Fruit fly (Drosophila melanogaster) whole organism, embryonic: ENCODE measurements around the gene CG5515.
A peak's percentile ranks its signal among the peaks of the same experiment; 100 is the strongest.

Experiments
- CG10462 ChIP-seq: fragments of 200-800 bp; sonication (Bioruptor generic); optimal IDR thresholded peaks from 2 replicates; lab custom pipeline; 2016; ENCODE audit warnings: missing biosample characterization, missing genetic modification characterization
- CG10543 ChIP-seq: fragments of 200-800 bp; sonication (Bioruptor generic); optimal IDR thresholded peaks from 3 replicates; lab custom pipeline; 2017; ENCODE audit warnings: missing biosample characterization, mild to moderate bottlenecking, missing genetic modification characterization, moderate library complexity
- CG11723 ChIP-seq: fragments of 200-800 bp; sonication (Bioruptor generic); optimal IDR thresholded peaks from 2 replicates; lab custom pipeline; 2017; ENCODE audit warnings: missing biosample characterization, mild to moderate bottlenecking, missing genetic modification characterization
- CG1602 ChIP-seq: fragments of 200-800 bp; sonication (Bioruptor generic); optimal IDR thresholded peaks from 3 replicates; lab custom pipeline; 2016; ENCODE audit warnings: missing biosample characterization, missing genetic modification characterization
- CG1647 ChIP-seq: fragments of 200-800 bp; sonication (Bioruptor generic); optimal IDR thresholded peaks from 3 replicates; lab custom pipeline; 2016; ENCODE audit warnings: missing biosample characterization, missing genetic modification characterization
- CG16863 ChIP-seq: fragments of 200-800 bp; sonication (Bioruptor generic); optimal IDR thresholded peaks from 3 replicates; lab custom pipeline; 2016; ENCODE audit warnings: missing biosample characterization, missing genetic modification characterization
- CG17361 ChIP-seq: fragments of 200-800 bp; sonication (Bioruptor generic); IDR thresholded peaks from 3 replicates; pipeline ENCODE4 v1.3.6; 2022; ENCODE audit warnings: missing biosample characterization, missing genetic modification characterization
- CG17568 ChIP-seq: fragments of 200-800 bp; sonication (Bioruptor generic); optimal IDR thresholded peaks from 2 replicates; lab custom pipeline; 2018; ENCODE audit warnings: missing biosample characterization, mild to moderate bottlenecking, missing genetic modification characterization, moderate library complexity
- CG18599 ChIP-seq: fragments of 200-800 bp; sonication (Bioruptor generic); optimal IDR thresholded peaks from 3 replicates; lab custom pipeline; 2017; ENCODE audit warnings: missing biosample characterization, missing genetic modification characterization, mild to moderate bottlenecking, moderate library complexity, missing genetic modification reagents
- CG30403 ChIP-seq: fragments of 200-800 bp; sonication (Bioruptor generic); optimal IDR thresholded peaks from 3 replicates; lab custom pipeline; 2016; ENCODE audit warnings: missing biosample characterization, missing genetic modification characterization
- CG33213 ChIP-seq: fragments of 200-800 bp; sonication (Bioruptor generic); optimal IDR thresholded peaks from 3 replicates; lab custom pipeline; 2016; ENCODE audit warnings: missing biosample characterization, missing genetic modification characterization
- CG33557 ChIP-seq: fragments of 200-800 bp; sonication (Bioruptor generic); optimal IDR thresholded peaks from 2 replicates; lab custom pipeline; 2019; ENCODE audit warnings: missing biosample characterization, mild to moderate bottlenecking, missing genetic modification characterization, moderate library complexity
- CG3407 ChIP-seq: fragments of 200-800 bp; sonication (Bioruptor generic); optimal IDR thresholded peaks from 2 replicates; lab custom pipeline; 2018; ENCODE audit warnings: missing biosample characterization, mild to moderate bottlenecking, missing genetic modification characterization
- CG5180 ChIP-seq: fragments of 200-800 bp; sonication (Bioruptor generic); optimal IDR thresholded peaks from 3 replicates; lab custom pipeline; 2017; ENCODE audit warnings: missing biosample characterization, missing genetic modification characterization, mild to moderate bottlenecking, moderate library complexity, missing genetic modification reagents
- CG6689 ChIP-seq: fragments of 200-800 bp; sonication (Bioruptor generic); IDR thresholded peaks from 2 replicates; pipeline ENCODE4 v1.3.6; 2022; ENCODE audit warnings: missing biosample characterization, missing genetic modification characterization
- CG6854 ChIP-seq: fragments of 200-800 bp; sonication (Bioruptor generic); optimal IDR thresholded peaks from 3 replicates; lab custom pipeline; 2017; ENCODE audit warnings: missing biosample characterization, mild to moderate bottlenecking, missing genetic modification characterization
- CG7928 ChIP-seq: fragments of 200-800 bp; sonication (Bioruptor generic); optimal IDR thresholded peaks from 2 replicates; lab custom pipeline; 2017; ENCODE audit warnings: missing biosample characterization, mild to moderate bottlenecking, missing genetic modification characterization
- CG8281 ChIP-seq: fragments of 200-800 bp; sonication (Bioruptor generic); optimal IDR thresholded peaks from 2 replicates; lab custom pipeline; 2018; ENCODE audit warnings: missing biosample characterization, mild to moderate bottlenecking, missing genetic modification characterization, moderate library complexity
- Camta ChIP-seq: fragments of 200-800 bp; sonication (Bioruptor generic); optimal IDR thresholded peaks from 2 replicates; lab custom pipeline; 2016; ENCODE audit warnings: missing biosample characterization, missing genetic modification characterization
- Chrac-16 ChIP-seq: fragments of 200-800 bp; sonication (Bioruptor generic); optimal IDR thresholded peaks from 3 replicates; lab custom pipeline; 2016; ENCODE audit warnings: missing biosample characterization, missing genetic modification characterization
- Doc3 ChIP-seq: fragments of 200-800 bp; sonication (Bioruptor generic); IDR thresholded peaks from 3 replicates; pipeline ENCODE4 v1.3.6; 2022; ENCODE audit warnings: missing biosample characterization, missing genetic modification characterization; ENCODE audit not compliant: partially characterized antibody
- Dp ChIP-seq: fragments of 200-800 bp; sonication (Bioruptor generic); optimal IDR thresholded peaks from 2 replicates; lab custom pipeline; 2018; ENCODE audit warnings: missing biosample characterization, mild to moderate bottlenecking, missing genetic modification characterization, moderate library complexity
- Gug ChIP-seq: fragments of 200-800 bp; sonication (Bioruptor generic); IDR thresholded peaks from 4 replicates; pipeline ENCODE4 v1.3.6; 2022; ENCODE audit warnings: missing biosample characterization, missing genetic modification characterization
- Jarid2 ChIP-seq: fragments of 200-800 bp; sonication (Bioruptor generic); optimal IDR thresholded peaks from 3 replicates; lab custom pipeline; 2017; ENCODE audit warnings: mild to moderate bottlenecking, missing biosample characterization, missing genetic modification reagents, missing genetic modification characterization
- Kr ChIP-seq: fragments of 200-800 bp; sonication (Bioruptor generic); optimal IDR thresholded peaks from 2 replicates; lab custom pipeline; 2017; ENCODE audit warnings: missing biosample characterization, mild to moderate bottlenecking, missing genetic modification characterization
- Lim3 ChIP-seq: fragments of 200-800 bp; sonication (Bioruptor generic); IDR thresholded peaks from 2 replicates; pipeline ENCODE4 v1.3.6; 2022; ENCODE audit warnings: missing biosample characterization, missing genetic modification characterization
- Mes4 ChIP-seq: fragments of 200-800 bp; sonication (Bioruptor generic); optimal IDR thresholded peaks from 2 replicates; lab custom pipeline; 2016; ENCODE audit warnings: missing biosample characterization, missing genetic modification characterization
- NFAT ChIP-seq: fragments of 200-800 bp; sonication (Bioruptor generic); IDR thresholded peaks from 2 replicates; pipeline ENCODE4 v1.3.6; 2022; ENCODE audit warnings: missing biosample characterization, missing genetic modification characterization
- Neu2 ChIP-seq: fragments of 200-800 bp; sonication (Bioruptor generic); optimal IDR thresholded peaks from 3 replicates; lab custom pipeline; 2016; ENCODE audit warnings: missing biosample characterization, missing genetic modification characterization, borderline replicate concordance
- PHDP ChIP-seq: fragments of 200-800 bp; sonication (Bioruptor generic); optimal IDR thresholded peaks from 3 replicates; lab custom pipeline; 2018; ENCODE audit warnings: missing biosample characterization, mild to moderate bottlenecking, missing genetic modification characterization, moderate library complexity
- Rx ChIP-seq: fragments of 200-800 bp; sonication (Bioruptor generic); IDR thresholded peaks from 2 replicates; pipeline ENCODE4 v1.3.6; 2022; ENCODE audit warnings: missing biosample characterization, missing genetic modification characterization
- ato ChIP-seq: fragments of 200-800 bp; sonication (Bioruptor generic); IDR thresholded peaks from 2 replicates; pipeline ENCODE4 v1.3.6; 2022; ENCODE audit warnings: missing biosample characterization, missing genetic modification characterization; ENCODE audit not compliant: partially characterized antibody
- btn ChIP-seq: fragments of 200-800 bp; sonication (Bioruptor generic); optimal IDR thresholded peaks from 2 replicates; lab custom pipeline; 2016; ENCODE audit warnings: missing biosample characterization, missing genetic modification characterization
- ci ChIP-seq: fragments of 200-800 bp; sonication (Bioruptor generic); IDR thresholded peaks from 3 replicates; pipeline ENCODE4 v1.3.6; 2022; ENCODE audit warnings: missing biosample characterization, missing genetic modification characterization
- fd64A ChIP-seq: fragments of 200-800 bp; sonication (Bioruptor generic); optimal IDR thresholded peaks from 3 replicates; lab custom pipeline; 2018; ENCODE audit warnings: missing biosample characterization, mild to moderate bottlenecking, missing genetic modification characterization
- gem ChIP-seq: fragments of 200-800 bp; sonication (Bioruptor generic); optimal IDR thresholded peaks from 2 replicates; lab custom pipeline; 2019; ENCODE audit warnings: missing biosample characterization, mild to moderate bottlenecking, missing genetic modification characterization, moderate library complexity
- kay ChIP-seq: fragments of 200-800 bp; sonication (Bioruptor generic); optimal IDR thresholded peaks from 2 replicates; lab custom pipeline; 2016; ENCODE audit warnings: missing biosample characterization, missing genetic modification characterization
- lab ChIP-seq: fragments of 200-800 bp; sonication (Bioruptor generic); optimal IDR thresholded peaks from 3 replicates; lab custom pipeline; 2017; ENCODE audit warnings: missing biosample characterization, missing genetic modification characterization, mild to moderate bottlenecking, moderate library complexity, missing genetic modification reagents
- nau ChIP-seq: fragments of 200-800 bp; sonication (Bioruptor generic); optimal IDR thresholded peaks from 3 replicates; lab custom pipeline; 2017; ENCODE audit warnings: missing biosample characterization, mild to moderate bottlenecking, missing genetic modification characterization, missing genetic modification reagents
- odd ChIP-seq: fragments of 200-800 bp; sonication (Bioruptor generic); optimal IDR thresholded peaks from 2 replicates; lab custom pipeline; 2017; ENCODE audit warnings: missing biosample characterization, mild to moderate bottlenecking, missing genetic modification characterization
- onecut ChIP-seq: fragments of 200-800 bp; sonication (Bioruptor generic); IDR thresholded peaks from 2 replicates; pipeline ENCODE4 v1.3.6; 2022; ENCODE audit warnings: missing biosample characterization, missing genetic modification characterization
- p53 ChIP-seq: fragments of 200-800 bp; sonication (Bioruptor generic); optimal IDR thresholded peaks from 2 replicates; lab custom pipeline; 2016; ENCODE audit warnings: missing biosample characterization, missing genetic modification characterization
- pita ChIP-seq: fragments of 200-800 bp; sonication (Bioruptor generic); optimal IDR thresholded peaks from 2 replicates; lab custom pipeline; 2017; ENCODE audit warnings: missing biosample characterization, mild to moderate bottlenecking, missing genetic modification characterization
- sens ChIP-seq: fragments of 200-800 bp; sonication (Bioruptor generic); peaks from one replicate; lab custom pipeline; 2016; ENCODE audit warnings: missing biosample characterization, missing genetic modification characterization
- sim ChIP-seq: fragments of 200-800 bp; sonication (Bioruptor generic); IDR thresholded peaks from 2 replicates; pipeline ENCODE4 v1.3.6; 2022; ENCODE audit warnings: missing biosample characterization, missing genetic modification characterization
- sima ChIP-seq: fragments of 200-800 bp; sonication (Bioruptor generic); optimal IDR thresholded peaks from 2 replicates; lab custom pipeline; 2016; ENCODE audit warnings: missing biosample characterization, missing genetic modification characterization
- sisA ChIP-seq: fragments of 200-800 bp; sonication (Bioruptor generic); IDR thresholded peaks from 2 replicates; pipeline ENCODE4 v1.3.6; 2022; ENCODE audit warnings: missing biosample characterization, missing genetic modification characterization
- tap ChIP-seq: fragments of 200-800 bp; optimal IDR thresholded peaks from 3 replicates; lab custom pipeline; 2019; ENCODE audit warnings: missing biosample characterization, mild to moderate bottlenecking, missing genetic modification characterization, moderate library complexity
- unc-4 ChIP-seq: fragments of 200-800 bp; sonication (Bioruptor generic); IDR thresholded peaks from 2 replicates; pipeline ENCODE4 v1.3.6; 2022; ENCODE audit warnings: missing biosample characterization, missing genetic modification characterization; ENCODE audit not compliant: partially characterized antibody
- z ChIP-seq: fragments of 200-800 bp; sonication (Bioruptor generic); IDR thresholded peaks from 3 replicates; pipeline ENCODE4 v1.3.6; 2022; ENCODE audit warnings: missing biosample characterization, missing genetic modification characterization

Gene CG5515

dm6 chr3R:24141013-24141592 is 47.6 kb downstream of the CG5515 start, which contains the start of gene Kal1 (continued):
- peak; percentile 85 for TF ChIP-seq CG5180 (GFP tag; lab: Kevin White, UChicago)
- no peak for TF ChIP-seq ato
- TF ChIP-seq CG6689 (GFP tag; lab: Robert Waterston, UW), result peak; percentile 91
- TF ChIP-seq Chrac-16 (GFP tag; lab: Kevin White, UChicago), result peak; percentile 69
- peak; percentile 62 for TF ChIP-seq kay
- TF ChIP-seq CG17361 (GFP tag; lab: Robert Waterston, UW), result peak; percentile 90
- TF ChIP-seq Mes4 (GFP tag; lab: Kevin White, UChicago), result no peak
- TF ChIP-seq CG17568 (GFP tag; lab: Kevin White, UChicago), result peak; percentile 89
- peak; percentile 62 for TF ChIP-seq Lim3 (GFP tag; lab: Robert Waterston, UW)
- peak; percentile 90 for TF ChIP-seq sisA
- peak; percentile 96 for TF ChIP-seq gem
- TF ChIP-seq sens (GFP tag; lab: Kevin White, UChicago), result peak; percentile 96
- peak; percentile 95 for TF ChIP-seq sim (GFP tag; lab: Robert Waterston, UW)
- TF ChIP-seq CG10543 (GFP tag; lab: Kevin White, UChicago), result peak; percentile 66
- no peak for TF ChIP-seq Doc3 (GFP tag; lab: Robert Waterston, UW)
- TF ChIP-seq Gug, result peak; percentile 70; the same call in 2 of the 4 replicates
- peak; percentile 96 for TF ChIP-seq PHDP (tag; lab: Kevin White, UChicago)
- peak; percentile 94 for TF ChIP-seq odd (GFP tag; lab: Kevin White, UChicago)
- TF ChIP-seq CG7928 (GFP tag; lab: Kevin White, UChicago), result peak; percentile 18
- peak; percentile 92 for TF ChIP-seq CG18599
- TF ChIP-seq lab, result peak; percentile 96
- peak; percentile 44; the same call in 1 of the 2 replicates for TF ChIP-seq NFAT (GFP tag; lab: Robert Waterston, UW)
- no peak for TF ChIP-seq sima
- peak; percentile 87 for TF ChIP-seq onecut (GFP tag; lab: Robert Waterston, UW)
- TF ChIP-seq CG3407 (GFP tag; lab: Kevin White, UChicago), result peak; percentile 94
- peak; percentile 72 for TF ChIP-seq CG10462 (GFP tag; lab: Kevin White, UChicago)
- no peak for TF ChIP-seq nau (GFP tag; lab: Kevin White, UChicago)
- peak; percentile 96 for TF ChIP-seq tap
- no peak for TF ChIP-seq p53 (GFP tag; lab: Kevin White, UChicago)
- TF ChIP-seq CG33557 (GFP tag; lab: Kevin White, UChicago), result peak; percentile 86
- TF ChIP-seq CG8281 (tag; lab: Kevin White, UChicago), result peak; percentile 70
- peak; percentile 85 for TF ChIP-seq Rx (GFP tag; lab: Robert Waterston, UW)
- peak; percentile 2 for TF ChIP-seq CG33213 (GFP tag; lab: Kevin White, UChicago)
- no peak for TF ChIP-seq pita
- TF ChIP-seq CG6854 (GFP tag; lab: Kevin White, UChicago), result peak; percentile 86
- peak; percentile 60; the same call in 2 of the 3 replicates for TF ChIP-seq z (GFP tag; lab: Robert Waterston, UW)
- TF ChIP-seq CG1647, result no peak
- peak; percentile 69 for TF ChIP-seq Jarid2 (GFP tag; lab: Kevin White, UChicago)
- TF ChIP-seq CG30403 (GFP tag; lab: Kevin White, UChicago), result peak; percentile 88
- peak; percentile 98 for TF ChIP-seq ci (GFP tag; lab: Robert Waterston, UW)
- no peak for TF ChIP-seq Kr (GFP tag; lab: Kevin White, UChicago)
- no peak for TF ChIP-seq btn (GFP tag; lab: Kevin White, UChicago)
- TF ChIP-seq fd64A (GFP tag; lab: Kevin White, UChicago), result peak; percentile 90
- peak; percentile 91 for TF ChIP-seq CG11723 (GFP tag; lab: Kevin White, UChicago)
- TF ChIP-seq Neu2, result no peak
- peak; percentile 39 for TF ChIP-seq Camta (GFP tag; lab: Kevin White, UChicago)
- TF ChIP-seq Dp (GFP tag; lab: Kevin White, UChicago), result no peak
- no peak for TF ChIP-seq unc-4 (GFP tag; lab: Robert Waterston, UW)
- peak; percentile 84 for TF ChIP-seq CG1602 (GFP tag; lab: Kevin White, UChicago)
- TF ChIP-seq CG16863 (GFP tag; lab: Kevin White, UChicago), result peak; percentile 45
